Worm (Caenorhabditis elegans) whole organism, young adult: ENCODE measurements around the gene npr-22.

ENCODE experiments used
- B0336.3 ChIP-seq: fragments of 200-800 bp; sonication (Bioruptor generic); IDR thresholded peaks from 2 replicates; pipeline ENCODE4 v1.3.6; 2022; ENCODE audit warnings: missing genetic modification characterization, missing compliant biosample characterization
- C06A6.2 ChIP-seq: fragments of 200-800 bp; sonication (Bioruptor generic); conservative IDR thresholded peaks from 2 replicates; pipeline ENCODE4 v1.3.6; 2022; ENCODE audit warnings: missing genetic modification characterization, missing compliant biosample characterization
- F10E7.11 ChIP-seq: sonication (generic microtip); optimal IDR thresholded peaks from 2 replicates; lab custom pipeline; 2017; ENCODE audit warnings: mild to moderate bottlenecking, missing genetic modification characterization, moderate library complexity, missing compliant biosample characterization
- F22D6.2 ChIP-seq: sonication (generic microtip); optimal IDR thresholded peaks from 2 replicates; lab custom pipeline; 2016; ENCODE audit warnings: mild to moderate bottlenecking, missing genetic modification characterization, missing compliant biosample characterization
- F57C9.4 ChIP-seq: sonication (generic microtip); optimal IDR thresholded peaks from 2 replicates; lab custom pipeline; 2017; ENCODE audit warnings: mild to moderate bottlenecking, missing genetic modification characterization, missing compliant biosample characterization
- T26A5.8 ChIP-seq: sonication (generic microtip); optimal IDR thresholded peaks from 2 replicates; lab custom pipeline; 2016; ENCODE audit warnings: missing genetic modification characterization, missing compliant biosample characterization
- Y67H2A.10 ChIP-seq: fragments of 200-800 bp; sonication (Bioruptor generic); conservative IDR thresholded peaks from 2 replicates; pipeline ENCODE4 v1.3.6; 2022; ENCODE audit warnings: missing genetic modification reagents, missing genetic modification characterization, missing compliant biosample characterization
- ama-1 ChIP-seq, 3 experiments: fragments of 150-350 bp in 1 of 3; sonication (generic microtip) in 2 of 3; optimal IDR thresholded peaks; 2 replicates each; lab custom pipeline; 2014 to 2018; ENCODE audit warnings: missing biosample characterization in 2 of 3, missing genetic modification characterization in 2 of 3, missing genetic modification reagents in 2 of 3
- aptf-3 ChIP-seq: fragments of 200-800 bp; sonication (Bioruptor generic); IDR thresholded peaks from 2 replicates; pipeline ENCODE4 v1.3.6; 2022; ENCODE audit warnings: missing genetic modification characterization, missing compliant biosample characterization
- atf-7 ChIP-seq: sonication (generic microtip); optimal IDR thresholded peaks from 2 replicates; lab custom pipeline; 2017; ENCODE audit warnings: mild to moderate bottlenecking, missing genetic modification characterization, missing compliant biosample characterization
- cebp-1 ChIP-seq, 2 experiments: fragments of 200-800 bp in 1 of 2; sonication (Bioruptor generic) in 1 of 2; sonication (generic microtip) in 1 of 2; IDR thresholded peaks in 1 of 2; optimal IDR thresholded peaks in 1 of 2; 2 replicates each; pipeline versions ENCODE4 v1.3.6 to Lab custom; 2017 to 2022; ENCODE audit warnings: missing compliant biosample characterization in 2 of 2, missing genetic modification characterization in 2 of 2, mild to moderate bottlenecking in 1 of 2, missing genetic modification reagents in 1 of 2, moderate library complexity in 1 of 2
- ceh-27 ChIP-seq: fragments of 200-800 bp; sonication (Bioruptor generic); optimal IDR thresholded peaks from 2 replicates; lab custom pipeline; 2018; ENCODE audit warnings: mild to moderate bottlenecking, missing genetic modification characterization, moderate library complexity, missing compliant biosample characterization
- ceh-40 ChIP-seq: fragments of 200-800 bp; sonication (Bioruptor generic); IDR thresholded peaks from 2 replicates; pipeline ENCODE4 v1.3.6; 2022; ENCODE audit warnings: missing genetic modification characterization, missing compliant biosample characterization
- chd-7 ChIP-seq: sonication (generic microtip); optimal IDR thresholded peaks from 2 replicates; lab custom pipeline; 2016; ENCODE audit warnings: mild to moderate bottlenecking, missing genetic modification characterization, moderate library complexity, missing compliant biosample characterization
- die-1 ChIP-seq: sonication (generic microtip); optimal IDR thresholded peaks from 2 replicates; lab custom pipeline; 2016; ENCODE audit warnings: missing genotype, mild to moderate bottlenecking, missing genetic modification characterization, missing compliant biosample characterization
- dox-1 ChIP-seq: fragments of 200-800 bp; sonication (Bioruptor generic); IDR thresholded peaks from 2 replicates; pipeline ENCODE4 v1.3.6; 2022; ENCODE audit warnings: missing genetic modification reagents, missing genetic modification characterization, missing compliant biosample characterization
- egl-44 ChIP-seq: fragments of 200-800 bp; sonication (Bioruptor generic); IDR thresholded peaks from 2 replicates; pipeline ENCODE4 v1.3.6; 2022; ENCODE audit warnings: missing genetic modification reagents, missing genetic modification characterization, missing compliant biosample characterization
- ekl-4 ChIP-seq: fragments of 200-800 bp; sonication (Bioruptor generic); IDR thresholded peaks from 2 replicates; pipeline ENCODE4 v1.3.6; 2022; ENCODE audit warnings: missing genetic modification reagents, missing genetic modification characterization, missing compliant biosample characterization
- ets-4 ChIP-seq: fragments of 200-800 bp; sonication (Bioruptor generic); optimal IDR thresholded peaks from 2 replicates; lab custom pipeline; 2018; ENCODE audit warnings: mild to moderate bottlenecking, missing genetic modification characterization, missing compliant biosample characterization
- hlh-12 ChIP-seq: sonication (generic microtip); optimal IDR thresholded peaks from 2 replicates; lab custom pipeline; 2016; ENCODE audit warnings: missing genetic modification characterization, missing compliant biosample characterization
- hlh-26 ChIP-seq: fragments of 200-800 bp; sonication (Bioruptor generic); conservative IDR thresholded peaks from 2 replicates; pipeline ENCODE4 v1.3.6; 2022; ENCODE audit warnings: missing genetic modification reagents, missing genetic modification characterization, missing compliant biosample characterization
- hmg-1.2 ChIP-seq: fragments of 200-800 bp; sonication (Bioruptor generic); IDR thresholded peaks from 2 replicates; pipeline ENCODE4 v1.3.6; 2022; ENCODE audit warnings: missing genetic modification reagents, missing genetic modification characterization, missing compliant biosample characterization
- let-607 ChIP-seq, 2 experiments: fragments of 200-800 bp in 1 of 2; sonication (Bioruptor generic) in 1 of 2; sonication (generic microtip) in 1 of 2; optimal IDR thresholded peaks; 2 replicates each; lab custom pipeline; 2016 to 2018; ENCODE audit warnings: mild to moderate bottlenecking in 2 of 2, missing compliant biosample characterization in 2 of 2, missing genetic modification characterization in 2 of 2, moderate library complexity in 2 of 2, missing genotype in 1 of 2
- lin-35 ChIP-seq, 3 experiments: fragments of 150-350 bp in 2 of 3; sonication (generic microtip) in 1 of 3; optimal IDR thresholded peaks; 2 replicates each; lab custom pipeline; 2014 to 2018; ENCODE audit warnings: missing biosample characterization in 3 of 3, missing genetic modification characterization in 3 of 3, missing genetic modification reagents in 3 of 3
- lin-40 ChIP-seq: sonication (generic microtip); optimal IDR thresholded peaks from 2 replicates; lab custom pipeline; 2016; ENCODE audit warnings: missing genetic modification characterization, mild to moderate bottlenecking, missing compliant biosample characterization, missing genotype, missing genetic modification reagents
- lin-54 ChIP-seq: fragments of 200-800 bp; sonication (Bioruptor generic); optimal IDR thresholded peaks from 2 replicates; lab custom pipeline; 2018; ENCODE audit warnings: mild to moderate bottlenecking, missing genetic modification characterization, missing compliant biosample characterization
- lir-1 ChIP-seq: fragments of 200-800 bp; sonication (Bioruptor generic); conservative IDR thresholded peaks from 2 replicates; pipeline ENCODE4 v1.3.6; 2022; ENCODE audit warnings: missing genetic modification reagents, missing genetic modification characterization, missing compliant biosample characterization
- madf-10 ChIP-seq: sonication (generic microtip); optimal IDR thresholded peaks from 2 replicates; lab custom pipeline; 2016; ENCODE audit warnings: mild to moderate bottlenecking, missing genetic modification characterization, missing compliant biosample characterization
- mxl-1 ChIP-seq: sonication (generic microtip); optimal IDR thresholded peaks from 2 replicates; lab custom pipeline; 2016; ENCODE audit warnings: missing genetic modification characterization, missing compliant biosample characterization
- nfya-1 ChIP-seq: sonication (generic microtip); optimal IDR thresholded peaks from 2 replicates; lab custom pipeline; 2017; ENCODE audit warnings: antibody characterized with exemption, missing compliant biosample characterization, missing genetic modification characterization, borderline replicate concordance; ENCODE audit not compliant: insufficient read depth
- nfyb-1 ChIP-seq: fragments of 200-800 bp; sonication (Bioruptor generic); IDR thresholded peaks from 2 replicates; pipeline ENCODE4 v1.3.6; 2022; ENCODE audit warnings: missing genetic modification reagents, missing genetic modification characterization, missing compliant biosample characterization
- nhr-80 ChIP-seq: sonication (generic microtip); optimal IDR thresholded peaks from 2 replicates; lab custom pipeline; 2016; ENCODE audit warnings: missing genetic modification characterization, missing compliant biosample characterization
- nhr-90 ChIP-seq: sonication (generic microtip); optimal IDR thresholded peaks from 2 replicates; lab custom pipeline; 2016; ENCODE audit warnings: missing genotype, mild to moderate bottlenecking, missing genetic modification characterization, missing compliant biosample characterization
- pha-4 ChIP-seq: fragments of 150-350 bp; sonication (generic microtip); optimal IDR thresholded peaks from 2 replicates; lab custom pipeline; 2014; ENCODE audit warnings: missing biosample characterization, missing genetic modification reagents, missing genetic modification characterization
- repo-1 ChIP-seq: sonication (generic microtip); optimal IDR thresholded peaks from 2 replicates; lab custom pipeline; 2017; ENCODE audit warnings: mild to moderate bottlenecking, missing genetic modification characterization, missing compliant biosample characterization
- snpc-3.4 ChIP-seq: sonication (generic microtip); optimal IDR thresholded peaks from 2 replicates; lab custom pipeline; 2017; ENCODE audit warnings: missing genetic modification characterization, mild to moderate bottlenecking, missing compliant biosample characterization, antibody characterized with exemption, moderate library complexity, missing genotype, missing genetic modification reagents
- somi-1 ChIP-seq: fragments of 200-800 bp; sonication (Bioruptor generic); optimal IDR thresholded peaks from 2 replicates; lab custom pipeline; 2018; ENCODE audit warnings: mild to moderate bottlenecking, missing genetic modification characterization, missing compliant biosample characterization
- sptf-2 ChIP-seq: fragments of 200-800 bp; sonication (Bioruptor generic); optimal IDR thresholded peaks from 2 replicates; lab custom pipeline; 2018; ENCODE audit warnings: mild to moderate bottlenecking, missing genetic modification characterization, missing compliant biosample characterization
- tbp1 ChIP-seq: fragments of 200-800 bp; sonication (Bioruptor generic); optimal IDR thresholded peaks from 2 replicates; lab custom pipeline; 2018; ENCODE audit warnings: mild to moderate bottlenecking, missing genetic modification characterization, missing compliant biosample characterization
- tbx-9 ChIP-seq: sonication (generic microtip); optimal IDR thresholded peaks from 2 replicates; lab custom pipeline; 2016; ENCODE audit warnings: borderline replicate concordance, missing genetic modification characterization, inconsistent platforms, missing compliant biosample characterization
- tlf-1 ChIP-seq: fragments of 200-800 bp; sonication (Bioruptor generic); optimal IDR thresholded peaks from 2 replicates; lab custom pipeline; 2018; ENCODE audit warnings: mild to moderate bottlenecking, missing genetic modification characterization, missing compliant biosample characterization
- ztf-18 ChIP-seq: sonication (generic microtip); optimal IDR thresholded peaks from 2 replicates; lab custom pipeline; 2016; ENCODE audit warnings: missing genotype, mild to moderate bottlenecking, missing genetic modification characterization, missing compliant biosample characterization
- ztf-22 ChIP-seq: fragments of 200-800 bp; sonication (Bioruptor generic); optimal IDR thresholded peaks from 2 replicates; lab custom pipeline; 2018; ENCODE audit warnings: mild to moderate bottlenecking, missing genetic modification characterization, moderate library complexity, missing compliant biosample characterization
- ztf-25 ChIP-seq: fragments of 200-800 bp; sonication (Bioruptor generic); IDR thresholded peaks from 2 replicates; pipeline ENCODE4 v1.3.6; 2022; ENCODE audit warnings: missing genetic modification reagents, missing genetic modification characterization, missing compliant biosample characterization
- ztf-26 ChIP-seq: sonication (generic microtip); optimal IDR thresholded peaks from 2 replicates; lab custom pipeline; 2017; ENCODE audit warnings: missing genetic modification characterization, missing compliant biosample characterization

The npr-22 gene

DNA sequence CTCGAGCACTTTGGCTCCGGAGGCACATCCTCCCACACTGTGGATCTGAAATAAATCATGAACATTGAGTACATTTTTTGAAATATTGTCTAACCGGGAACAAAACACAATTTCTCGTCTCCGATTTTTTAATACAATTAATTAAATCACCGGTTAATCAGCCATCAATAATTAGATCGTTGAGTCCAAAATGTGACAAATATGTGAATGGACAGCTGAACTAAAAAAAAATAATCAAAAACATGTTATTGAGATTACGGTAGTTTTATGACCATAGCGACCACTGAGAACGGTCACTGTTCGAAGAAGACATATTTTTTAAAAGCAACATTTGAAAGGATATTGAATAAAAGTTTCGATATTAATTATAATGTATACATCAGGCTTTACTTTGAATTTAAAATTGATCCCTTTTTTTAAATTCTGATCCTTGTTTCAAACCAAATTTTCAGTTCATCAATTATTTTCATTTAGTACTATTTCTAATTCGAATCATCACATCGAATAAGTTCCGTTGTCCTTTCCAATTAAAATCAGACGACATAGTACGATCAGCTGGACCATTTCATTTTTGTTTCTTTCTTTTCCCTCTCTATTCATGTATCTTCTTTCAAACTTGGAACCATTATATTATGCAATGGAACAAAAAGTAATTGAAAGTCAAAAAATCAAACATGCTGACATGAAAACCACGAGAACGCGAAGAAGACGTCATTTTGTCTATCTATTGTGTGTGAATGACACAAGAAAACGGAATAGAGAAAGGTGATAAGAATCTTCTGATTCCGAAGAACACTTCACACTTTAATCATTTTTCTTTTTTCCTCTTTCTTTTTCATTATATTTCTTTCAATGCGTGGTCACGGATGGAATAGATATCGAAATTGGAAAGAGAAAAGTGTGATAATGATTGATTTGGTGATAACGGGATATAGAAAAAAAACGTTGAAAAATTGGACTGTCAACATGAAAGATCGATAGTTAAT, 28.9 kb upstream of the npr-22 start:
- TF ChIP-seq hlh-26 (GFP tag; lab: Robert Waterston, UW) (no peak), lin-35 (GFP tag; optimal IDR thresholded peaks at IDR 0.05; lab: Kevin White, UChicago) (peak in 1 of 3 experiments; percentile 17), ztf-25 (GFP tag; lab: Robert Waterston, UW) (no peak), tbp1 (peak; percentile 40), F22D6.2 (tag; lab: Kevin White, UChicago) (peak; percentile 79), C06A6.2 (GFP tag; lab: Robert Waterston, UW) (peak; percentile 27; the same call in 1 of the 2 replicates), Y67H2A.10 (GFP tag; lab: Robert Waterston, UW) (no peak), atf-7 (peak; percentile 96), let-607 (tag; optimal IDR thresholded peaks at IDR 0.05; lab: Kevin White, UChicago) (peak; percentile 3 to 81), B0336.3 (GFP tag; lab: Robert Waterston, UW) (peak; percentile 37; the same call in 1 of the 2 replicates), mxl-1 (tag; lab: Kevin White, UChicago) (no peak), hmg-1.2 (GFP tag; lab: Robert Waterston, UW) (peak; percentile 62), ztf-26 (peak; percentile 78), nfyb-1 (GFP tag; lab: Robert Waterston, UW) (0 out of 2 replicates have a peak, but pooled peaks have one; percentile 36), ztf-18 (tag; lab: Kevin White, UChicago) (no peak), F57C9.4 (tag; lab: Kevin White, UChicago) (no peak), aptf-3 (GFP tag; lab: Robert Waterston, UW) (no peak), ceh-27 (GFP tag; lab: Kevin White, UChicago) (no peak), T26A5.8 (no peak), ets-4 (peak; percentile 72), cebp-1 (GFP tag; IDR thresholded peaks at IDR 0.05; lab: Robert Waterston, UW) (no peak), cebp-1 (tag; optimal IDR thresholded peaks at IDR 0.05; lab: Kevin White, UChicago) (peak; percentile 62), ekl-4 (no peak), somi-1 (GFP tag; lab: Kevin White, UChicago) (peak; percentile 86), madf-10 (tag; lab: Kevin White, UChicago) (peak; percentile 73), lir-1 (GFP tag; lab: Robert Waterston, UW) (0 out of 2 replicates have a peak, but pooled peaks have one; percentile 6), snpc-3.4 (no peak), lin-54 (peak; percentile 5), nhr-90 (tag; lab: Kevin White, UChicago) (peak; percentile 4), egl-44 (GFP tag; lab: Robert Waterston, UW) (peak; percentile 73; the same call in 1 of the 2 replicates), sptf-2 (GFP tag; lab: Kevin White, UChicago) (no peak), die-1 (tag; lab: Kevin White, UChicago) (no peak), ama-1 (optimal IDR thresholded peaks at IDR 0.05; lab: Kevin White, UChicago) (no peak), ama-1 (GFP tag; optimal IDR thresholded peaks at IDR 0.05; lab: Kevin White, UChicago) (no peak), hlh-12 (tag; lab: Kevin White, UChicago) (no peak), nfya-1 (tag; lab: Kevin White, UChicago) (no peak), lin-40 (tag; lab: Kevin White, UChicago) (peak; percentile 87), repo-1 (no peak), ztf-22 (GFP tag; lab: Kevin White, UChicago) (peak; percentile 93), dox-1 (GFP tag; lab: Robert Waterston, UW) (peak; percentile 66), tlf-1 (GFP tag; lab: Kevin White, UChicago) (peak; percentile 69), chd-7 (tag; lab: Kevin White, UChicago) (peak; percentile 70), F10E7.11 (tag; lab: Kevin White, UChicago) (no peak), tbx-9 (tag; lab: Kevin White, UChicago) (no peak), nhr-80 (tag; lab: Kevin White, UChicago) (peak; percentile 94), pha-4 (tag; lab: Kevin White, UChicago) (no peak), ceh-40 (GFP tag; lab: Robert Waterston, UW) (no peak)
